Worm (Caenorhabditis elegans) whole organism, mixed stage, embryonic: ENCODE results near the gene clec-50.

Experiments used
- M03D4.4 ChIP-seq: sonication (generic microtip); optimal IDR thresholded peaks from 2 replicates; lab custom pipeline; 2017; ENCODE audit warnings: mild to moderate bottlenecking, missing genetic modification characterization, missing compliant biosample characterization
- bed-3 ChIP-seq: fragments of 200-800 bp; sonication (Bioruptor generic); optimal IDR thresholded peaks from 3 replicates; lab custom pipeline; 2018; ENCODE audit warnings: mild to moderate bottlenecking, missing genetic modification characterization, moderate library complexity, missing compliant biosample characterization
- ceh-39 ChIP-seq: fragments of 150-350 bp; optimal IDR thresholded peaks from 2 replicates; lab custom pipeline; 2014; ENCODE audit warnings: missing biosample characterization, missing genetic modification characterization
- ceh-43 ChIP-seq: fragments of 200-800 bp; sonication (Bioruptor generic); optimal IDR thresholded peaks from 2 replicates; lab custom pipeline; 2018; ENCODE audit warnings: mild to moderate bottlenecking, missing genetic modification characterization, moderate library complexity, missing compliant biosample characterization
- ceh-83 ChIP-seq: fragments of 200-800 bp; sonication (Bioruptor generic); optimal IDR thresholded peaks from 2 replicates; lab custom pipeline; 2018; ENCODE audit warnings: mild to moderate bottlenecking, missing genetic modification characterization, missing compliant biosample characterization
- cnd-1 ChIP-seq: fragments of 200-800 bp; sonication (Bioruptor generic); optimal IDR thresholded peaks from 2 replicates; lab custom pipeline; 2018; ENCODE audit warnings: mild to moderate bottlenecking, missing genetic modification characterization, missing compliant biosample characterization
- elt-1 ChIP-seq: sonication (generic microtip); optimal IDR thresholded peaks from 2 replicates; lab custom pipeline; 2017; ENCODE audit warnings: missing genetic modification characterization, mild to moderate bottlenecking, missing compliant biosample characterization, antibody characterized with exemption, moderate library complexity, borderline replicate concordance; ENCODE audit not compliant: insufficient read depth
- elt-3 ChIP-seq: fragments of 150-350 bp; optimal IDR thresholded peaks from 2 replicates; lab custom pipeline; 2014; ENCODE audit warnings: missing biosample characterization, missing genetic modification characterization
- flh-1 ChIP-seq: fragments of 200-800 bp; sonication (Bioruptor generic); optimal IDR thresholded peaks from 2 replicates; lab custom pipeline; 2018; ENCODE audit warnings: mild to moderate bottlenecking, missing genetic modification characterization, moderate library complexity, missing compliant biosample characterization
- ham-2 ChIP-seq: fragments of 200-800 bp; sonication (Bioruptor generic); optimal IDR thresholded peaks from 2 replicates; lab custom pipeline; 2018; ENCODE audit warnings: mild to moderate bottlenecking, missing genetic modification characterization, missing compliant biosample characterization
- lin-13 ChIP-seq: fragments of 150-350 bp; optimal IDR thresholded peaks from 2 replicates; lab custom pipeline; 2014; ENCODE audit warnings: missing biosample characterization, missing genetic modification characterization
- lin-32 ChIP-seq: fragments of 200-800 bp; sonication (Bioruptor generic); optimal IDR thresholded peaks from 2 replicates; lab custom pipeline; 2018; ENCODE audit warnings: mild to moderate bottlenecking, missing genetic modification characterization, missing compliant biosample characterization
- lsy-2 ChIP-seq: fragments of 150-350 bp; optimal IDR thresholded peaks from 2 replicates; lab custom pipeline; 2014; ENCODE audit warnings: missing biosample characterization, missing genetic modification characterization
- mab-5 ChIP-seq: fragments of 150-350 bp; optimal IDR thresholded peaks from 2 replicates; lab custom pipeline; 2014; ENCODE audit warnings: missing biosample characterization, missing genetic modification characterization
- mep-1 ChIP-seq: fragments of 150-350 bp; optimal IDR thresholded peaks from 2 replicates; lab custom pipeline; 2017; ENCODE audit warnings: missing biosample characterization, missing genetic modification reagents, missing genetic modification characterization, inconsistent platforms
- mls-2 ChIP-seq: sonication (generic microtip); optimal IDR thresholded peaks from 2 replicates; lab custom pipeline; 2016; ENCODE audit warnings: mild to moderate bottlenecking, missing genetic modification characterization, moderate library complexity, missing compliant biosample characterization
- nhr-12 ChIP-seq: fragments of 150-350 bp; optimal IDR thresholded peaks from 2 replicates; lab custom pipeline; 2014; ENCODE audit warnings: missing biosample characterization, missing genetic modification characterization
- nhr-2 ChIP-seq: fragments of 150-350 bp; optimal IDR thresholded peaks from 2 replicates; lab custom pipeline; 2014; ENCODE audit warnings: missing biosample characterization, missing genetic modification characterization
- nhr-237 ChIP-seq: fragments of 150-350 bp; optimal IDR thresholded peaks from 2 replicates; lab custom pipeline; 2014; ENCODE audit warnings: missing biosample characterization, missing genetic modification characterization
- nhr-28 ChIP-seq: fragments of 150-350 bp; optimal IDR thresholded peaks from 2 replicates; lab custom pipeline; 2014; ENCODE audit warnings: missing biosample characterization, missing genetic modification characterization
- nhr-76 ChIP-seq: sonication (generic microtip); optimal IDR thresholded peaks from 2 replicates; lab custom pipeline; 2017; ENCODE audit warnings: missing biosample characterization, missing genetic modification characterization
- pha-4 ChIP-seq: fragments of 150-350 bp; optimal IDR thresholded peaks from 2 replicates; lab custom pipeline; 2018; ENCODE audit warnings: missing biosample characterization, missing genetic modification reagents, missing genetic modification characterization
- snpc-4 ChIP-seq: fragments of 150-350 bp; optimal IDR thresholded peaks from 2 replicates; lab custom pipeline; 2014; ENCODE audit warnings: missing biosample characterization, missing genetic modification characterization
- sptf-1 ChIP-seq: sonication (generic microtip); optimal IDR thresholded peaks from 2 replicates; lab custom pipeline; 2017; ENCODE audit warnings: mild to moderate bottlenecking, missing genetic modification characterization, moderate library complexity, missing compliant biosample characterization
- tbx-8 ChIP-seq: fragments of 200-800 bp; sonication (Bioruptor generic); optimal IDR thresholded peaks from 2 replicates; lab custom pipeline; 2018; ENCODE audit warnings: mild to moderate bottlenecking, missing genetic modification characterization, moderate library complexity, missing compliant biosample characterization
- unc-120 ChIP-seq: sonication (generic microtip); optimal IDR thresholded peaks from 2 replicates; lab custom pipeline; 2017; ENCODE audit warnings: missing genetic modification characterization, missing compliant biosample characterization; ENCODE audit not compliant: poor library complexity, severe bottlenecking
- unc-39 ChIP-seq: fragments of 150-350 bp; optimal IDR thresholded peaks from 2 replicates; lab custom pipeline; 2014; ENCODE audit warnings: missing biosample characterization, missing genetic modification characterization
- unc-62 ChIP-seq: fragments of 150-350 bp; optimal IDR thresholded peaks from 2 replicates; lab custom pipeline; 2014; ENCODE audit warnings: missing biosample characterization, missing genetic modification reagents, missing genetic modification characterization
- zip-8 ChIP-seq: fragments of 150-350 bp; optimal IDR thresholded peaks from 2 replicates; lab custom pipeline; 2014; ENCODE audit warnings: missing biosample characterization, missing genetic modification characterization

The clec-50 gene

DNA sequence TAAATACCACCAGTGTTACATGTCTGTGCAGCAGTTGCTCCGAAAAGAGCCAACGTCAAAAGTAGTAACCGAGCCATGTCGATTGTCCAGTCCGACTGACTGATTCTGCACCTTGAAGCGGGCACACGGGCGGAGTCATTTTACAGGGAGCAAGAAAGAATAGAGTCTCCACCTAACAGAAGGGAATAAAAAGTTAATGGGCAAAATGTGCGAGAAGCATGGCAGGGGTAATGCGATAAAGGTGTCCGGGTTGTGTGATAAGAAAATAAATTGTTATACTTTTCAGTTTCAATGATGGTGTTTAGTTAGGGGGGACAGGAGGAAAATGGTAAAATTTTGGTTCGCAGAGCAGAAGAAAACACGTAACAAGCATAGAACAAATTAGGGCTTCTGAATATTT is at the start of gene clec-50:
TSS of gene clec-50 (minus strand) at position 109 of the 400 bp plus-strand sequence.
- no peak for TF ChIP-seq snpc-4 (tag; lab: Kevin White, UChicago)
- TF ChIP-seq nhr-237 (tag; lab: Kevin White, UChicago), result no peak
- TF ChIP-seq ceh-43 (GFP tag; lab: Kevin White, UChicago), result no peak
- TF ChIP-seq flh-1 (GFP tag; lab: Kevin White, UChicago), result no peak
- TF ChIP-seq nhr-2, result no peak
- TF ChIP-seq nhr-28, result no peak
- no peak for TF ChIP-seq bed-3 (GFP tag; lab: Kevin White, UChicago)

DNA sequence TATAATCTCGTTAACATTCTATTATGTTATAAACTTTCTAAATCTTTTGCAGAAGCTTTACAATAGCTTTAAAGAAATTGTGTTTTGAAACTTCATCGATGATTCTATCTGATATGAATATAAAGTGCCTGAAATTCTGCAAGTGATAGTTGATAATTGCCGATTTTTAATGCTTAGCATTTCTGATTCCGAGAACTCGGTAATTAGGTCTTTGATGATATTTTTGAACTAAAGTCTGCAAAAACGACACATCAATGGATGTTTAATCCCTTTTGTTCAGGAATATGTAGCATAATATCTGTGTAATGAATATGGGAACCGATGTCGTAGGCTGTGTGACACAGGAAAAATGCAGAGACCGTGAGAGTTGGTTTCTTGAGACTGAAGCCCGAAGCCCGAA is 47.6 kb upstream of the clec-50 start:
- TF ChIP-seq lin-32 (GFP tag; lab: Kevin White, UChicago), result no peak
- TF ChIP-seq nhr-2, result no peak
- TF ChIP-seq cnd-1, result no peak
- no peak for TF ChIP-seq elt-3 (tag; lab: Kevin White, UChicago)

DNA sequence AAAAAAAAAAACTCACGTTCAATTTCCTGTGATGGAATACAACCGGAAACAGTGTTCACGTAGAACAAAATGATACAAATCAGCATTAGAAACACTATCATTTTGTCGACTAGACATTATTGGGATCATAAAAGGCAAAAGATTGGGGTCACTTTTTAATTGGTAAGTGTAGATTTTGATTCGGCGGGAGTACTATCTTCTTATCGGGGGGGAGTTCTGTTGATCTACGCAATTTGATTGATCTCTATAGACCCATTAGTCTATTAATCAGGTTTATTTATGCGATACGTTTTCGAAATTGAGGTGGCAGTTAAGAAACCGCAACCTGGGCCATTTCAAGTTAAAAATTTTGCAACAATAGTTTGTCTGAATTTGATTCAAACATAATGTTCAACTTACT is 45.9 kb upstream of the clec-50 start, which contains the start of gene Y116F11B.2:
TSS of gene Y116F11B.2 (minus strand) at position 101 of the 400 bp plus-strand sequence.
- TF ChIP-seq mls-2 (tag; lab: Kevin White, UChicago), result no peak
- TF ChIP-seq pha-4 (tag; lab: Kevin White, UChicago), result no peak
- TF ChIP-seq mep-1 (tag; lab: Kevin White, UChicago), result no peak
- no peak for TF ChIP-seq ceh-43 (GFP tag; lab: Kevin White, UChicago)

DNA sequence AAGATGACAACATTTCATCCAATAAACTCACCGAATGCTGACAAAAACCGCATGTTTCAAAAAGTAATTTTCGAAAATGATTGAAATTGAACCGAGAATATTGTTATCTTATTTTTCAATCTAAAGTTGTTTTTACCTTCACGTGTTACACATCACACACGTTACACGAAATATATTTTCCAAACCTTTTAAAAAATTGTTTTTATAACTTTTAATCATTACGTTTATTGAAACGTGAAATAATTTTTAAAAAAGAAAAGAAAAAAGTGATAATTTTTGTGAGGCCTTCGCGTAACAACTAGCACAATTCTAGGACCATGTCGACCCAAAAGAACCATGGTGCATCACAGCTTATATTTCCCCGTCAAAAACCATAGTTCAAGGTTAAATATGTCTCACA is 39.8 kb upstream of the clec-50 start, which contains the start of gene M162.7:
TSS of gene M162.7 (minus strand) at position 101 of the 400 bp plus-strand sequence.
- no peak for TF ChIP-seq mab-5 (tag; lab: Kevin White, UChicago)
- TF ChIP-seq pha-4 (tag; lab: Kevin White, UChicago), result no peak
- no peak for TF ChIP-seq elt-1 (tag; lab: Kevin White, UChicago)
- no peak for TF ChIP-seq nhr-2
- TF ChIP-seq elt-3 (tag; lab: Kevin White, UChicago), result no peak

DNA sequence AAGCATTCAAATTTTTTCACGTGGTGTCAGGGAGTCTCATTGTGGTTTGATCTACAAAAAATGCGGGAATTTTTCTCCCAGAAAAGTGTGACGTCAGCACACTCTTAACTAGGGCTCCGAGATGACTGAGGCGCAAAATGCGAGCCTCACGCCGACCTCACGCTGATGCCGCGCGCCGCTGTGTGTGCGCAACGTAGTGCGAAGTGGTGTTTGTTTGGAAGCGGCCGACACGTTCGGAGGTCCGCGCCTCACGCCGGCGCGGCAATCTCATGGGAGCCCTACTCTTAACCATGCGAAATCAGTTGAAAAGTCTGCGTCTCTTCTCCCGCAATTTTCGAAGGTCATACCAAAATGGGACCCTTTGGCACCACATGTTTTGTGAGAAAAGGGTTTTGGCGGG is 35.1 kb upstream of the clec-50 start:
- TF ChIP-seq pha-4 (tag; lab: Kevin White, UChicago) (no peak), lin-32 (GFP tag; lab: Kevin White, UChicago) (no peak)
- TF ChIP-seq, all 35 proteins: peak for 0

DNA sequence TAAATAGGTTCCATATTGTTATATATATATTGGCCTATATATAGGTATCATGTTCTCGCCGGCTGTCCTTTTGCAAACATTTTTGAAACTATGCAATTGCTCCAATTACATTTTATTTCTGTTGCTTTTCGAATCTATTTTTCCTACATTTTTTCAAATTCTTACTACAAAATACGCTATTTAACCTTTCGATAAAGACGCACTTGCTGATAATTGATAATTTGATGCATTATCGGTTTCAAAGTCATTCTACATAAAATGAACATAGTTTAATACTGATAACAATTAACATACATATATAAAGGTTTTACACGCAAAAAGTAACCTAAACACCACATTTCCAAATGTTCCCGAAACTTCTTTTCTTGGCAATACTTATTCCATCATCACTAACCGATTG is 33.2 kb upstream of the clec-50 start, which contains the start of gene clec-258:
TSS of gene clec-258 (plus strand) at position 81 of the 400 bp plus-strand sequence.
- TF ChIP-seq elt-1 (tag; lab: Kevin White, UChicago), result no peak
- TF ChIP-seq nhr-2, result no peak
- TF ChIP-seq nhr-28, result no peak
- no peak for TF ChIP-seq zip-8 (tag; lab: Kevin White, UChicago)
- no peak for TF ChIP-seq tbx-8 (GFP tag; lab: Kevin White, UChicago)
- TF ChIP-seq lin-32 (GFP tag; lab: Kevin White, UChicago), result no peak
- no peak for TF ChIP-seq sptf-1 (tag; lab: Kevin White, UChicago)
- no peak for TF ChIP-seq unc-62 (GFP tag; lab: Kevin White, UChicago)
- TF ChIP-seq mab-5 (tag; lab: Kevin White, UChicago), result no peak

DNA sequence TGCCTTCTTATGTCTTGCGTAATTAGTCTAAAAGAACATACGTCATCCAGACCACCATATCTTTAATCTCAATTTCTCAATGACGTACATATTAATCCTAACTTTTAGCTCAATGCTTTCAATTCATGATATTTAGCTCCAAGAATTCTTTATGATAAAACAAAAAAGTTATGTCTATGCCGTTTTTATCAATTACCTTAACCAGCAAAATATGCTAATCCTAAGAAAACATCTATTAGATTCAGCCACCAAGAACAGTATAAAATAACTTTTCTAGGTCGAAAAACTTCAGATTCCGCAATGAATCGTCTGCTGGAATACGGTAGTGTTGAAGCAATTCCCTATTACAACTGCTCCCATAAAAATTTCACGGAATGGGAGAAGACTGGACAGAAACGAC is 28.7 kb upstream of the clec-50 start, which contains the start of gene srt-45:
TSS of gene srt-45 (plus strand) at position 301 of the 400 bp plus-strand sequence.
- TF ChIP-seq mab-5 (tag; lab: Kevin White, UChicago) (no peak), zip-8 (tag; lab: Kevin White, UChicago) (peak; percentile 11)

DNA sequence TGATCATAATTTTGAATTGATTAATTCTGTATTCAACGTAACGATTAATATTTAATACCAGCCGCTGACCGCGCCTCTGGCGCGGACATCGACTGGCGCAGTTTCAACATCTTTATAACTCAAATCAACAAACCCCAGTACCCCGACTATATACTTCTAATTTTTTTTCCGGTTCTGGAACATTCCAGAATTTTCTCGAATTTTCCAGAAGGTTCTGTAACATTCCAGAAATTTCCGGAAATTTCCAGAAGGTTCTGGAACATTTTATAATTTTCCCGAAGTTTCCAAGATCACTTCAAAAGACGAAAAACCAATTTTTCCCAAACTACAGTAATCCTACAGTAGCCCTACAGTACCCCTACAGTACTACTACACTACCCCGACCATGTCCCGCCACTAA is 24.1 kb upstream of the clec-50 start:
- TF ChIP-seq ham-2 (GFP tag; lab: Kevin White, UChicago), result no peak
- no peak for TF ChIP-seq elt-3 (tag; lab: Kevin White, UChicago)
- no peak for TF ChIP-seq nhr-12
- TF ChIP-seq lin-32 (GFP tag; lab: Kevin White, UChicago), result no peak
- TF ChIP-seq pha-4 (tag; lab: Kevin White, UChicago), result no peak
- TF ChIP-seq unc-62 (GFP tag; lab: Kevin White, UChicago), result no peak
- TF ChIP-seq sptf-1 (tag; lab: Kevin White, UChicago), result no peak
- no peak for TF ChIP-seq tbx-8 (GFP tag; lab: Kevin White, UChicago)
- TF ChIP-seq unc-120 (tag; lab: Kevin White, UChicago), result no peak
- TF ChIP-seq snpc-4 (tag; lab: Kevin White, UChicago), result no peak
- no peak for TF ChIP-seq M03D4.4
- TF ChIP-seq nhr-76 (tag; lab: Kevin White, UChicago), result no peak
- TF ChIP-seq ceh-83, result no peak
- no peak for TF ChIP-seq ceh-43 (GFP tag; lab: Kevin White, UChicago)
- no peak for TF ChIP-seq lsy-2 (tag; lab: Kevin White, UChicago)
- TF ChIP-seq unc-39 (tag; lab: Kevin White, UChicago), result no peak
- no peak for TF ChIP-seq lin-13 (tag; lab: Kevin White, UChicago)
- TF ChIP-seq mep-1 (tag; lab: Kevin White, UChicago), result no peak
- no peak for TF ChIP-seq elt-1 (tag; lab: Kevin White, UChicago)
- no peak for TF ChIP-seq ceh-39 (tag; lab: Kevin White, UChicago)
